Worm (Caenorhabditis elegans) whole organism, mixed stage, embryonic: ENCODE results near the gene mak-1.

ENCODE experiments used
- bed-3 ChIP-seq: fragments of 200-800 bp; sonication (Bioruptor generic); optimal IDR thresholded peaks from 3 replicates; lab custom pipeline; 2018; ENCODE audit warnings: mild to moderate bottlenecking, missing genetic modification characterization, moderate library complexity, missing compliant biosample characterization
- blmp-1 ChIP-seq: fragments of 150-350 bp; optimal IDR thresholded peaks from 2 replicates; lab custom pipeline; 2014; ENCODE audit warnings: missing biosample characterization, missing genetic modification characterization
- ceh-39 ChIP-seq: fragments of 150-350 bp; optimal IDR thresholded peaks from 2 replicates; lab custom pipeline; 2014; ENCODE audit warnings: missing biosample characterization, missing genetic modification characterization
- ceh-43 ChIP-seq: fragments of 200-800 bp; sonication (Bioruptor generic); optimal IDR thresholded peaks from 2 replicates; lab custom pipeline; 2018; ENCODE audit warnings: mild to moderate bottlenecking, missing genetic modification characterization, moderate library complexity, missing compliant biosample characterization
- ceh-83 ChIP-seq: fragments of 200-800 bp; sonication (Bioruptor generic); optimal IDR thresholded peaks from 2 replicates; lab custom pipeline; 2018; ENCODE audit warnings: mild to moderate bottlenecking, missing genetic modification characterization, missing compliant biosample characterization
- ces-1 ChIP-seq: fragments of 150-350 bp; optimal IDR thresholded peaks from 2 replicates; lab custom pipeline; 2014; ENCODE audit warnings: missing biosample characterization, missing genetic modification reagents, missing genetic modification characterization
- cnd-1 ChIP-seq: fragments of 200-800 bp; sonication (Bioruptor generic); optimal IDR thresholded peaks from 2 replicates; lab custom pipeline; 2018; ENCODE audit warnings: mild to moderate bottlenecking, missing genetic modification characterization, missing compliant biosample characterization
- drap-1 ChIP-seq: fragments of 200-800 bp; sonication (Bioruptor generic); optimal IDR thresholded peaks from 3 replicates; lab custom pipeline; 2018; ENCODE audit warnings: mild to moderate bottlenecking, missing genetic modification characterization, missing compliant biosample characterization
- elt-1 ChIP-seq: sonication (generic microtip); optimal IDR thresholded peaks from 2 replicates; lab custom pipeline; 2017; ENCODE audit warnings: missing genetic modification characterization, mild to moderate bottlenecking, missing compliant biosample characterization, antibody characterized with exemption, moderate library complexity, borderline replicate concordance; ENCODE audit not compliant: insufficient read depth
- elt-3 ChIP-seq: fragments of 150-350 bp; optimal IDR thresholded peaks from 2 replicates; lab custom pipeline; 2014; ENCODE audit warnings: missing biosample characterization, missing genetic modification characterization
- flh-1 ChIP-seq: fragments of 200-800 bp; sonication (Bioruptor generic); optimal IDR thresholded peaks from 2 replicates; lab custom pipeline; 2018; ENCODE audit warnings: mild to moderate bottlenecking, missing genetic modification characterization, moderate library complexity, missing compliant biosample characterization
- hlh-1 ChIP-seq: fragments of 150-350 bp; optimal IDR thresholded peaks from 2 replicates; lab custom pipeline; 2014; ENCODE audit warnings: missing biosample characterization, missing genetic modification reagents, missing genetic modification characterization
- lin-13 ChIP-seq: fragments of 150-350 bp; optimal IDR thresholded peaks from 2 replicates; lab custom pipeline; 2014; ENCODE audit warnings: missing biosample characterization, missing genetic modification characterization
- lin-32 ChIP-seq: fragments of 200-800 bp; sonication (Bioruptor generic); optimal IDR thresholded peaks from 2 replicates; lab custom pipeline; 2018; ENCODE audit warnings: mild to moderate bottlenecking, missing genetic modification characterization, missing compliant biosample characterization
- lsy-2 ChIP-seq: fragments of 150-350 bp; optimal IDR thresholded peaks from 2 replicates; lab custom pipeline; 2014; ENCODE audit warnings: missing biosample characterization, missing genetic modification characterization
- mab-5 ChIP-seq: fragments of 150-350 bp; optimal IDR thresholded peaks from 2 replicates; lab custom pipeline; 2014; ENCODE audit warnings: missing biosample characterization, missing genetic modification characterization
- mep-1 ChIP-seq: fragments of 150-350 bp; optimal IDR thresholded peaks from 2 replicates; lab custom pipeline; 2017; ENCODE audit warnings: missing biosample characterization, missing genetic modification reagents, missing genetic modification characterization, inconsistent platforms
- mls-2 ChIP-seq: sonication (generic microtip); optimal IDR thresholded peaks from 2 replicates; lab custom pipeline; 2016; ENCODE audit warnings: mild to moderate bottlenecking, missing genetic modification characterization, moderate library complexity, missing compliant biosample characterization
- nhr-12 ChIP-seq: fragments of 150-350 bp; optimal IDR thresholded peaks from 2 replicates; lab custom pipeline; 2014; ENCODE audit warnings: missing biosample characterization, missing genetic modification characterization
- nhr-237 ChIP-seq: fragments of 150-350 bp; optimal IDR thresholded peaks from 2 replicates; lab custom pipeline; 2014; ENCODE audit warnings: missing biosample characterization, missing genetic modification characterization
- nhr-28 ChIP-seq: fragments of 150-350 bp; optimal IDR thresholded peaks from 2 replicates; lab custom pipeline; 2014; ENCODE audit warnings: missing biosample characterization, missing genetic modification characterization
- nhr-76 ChIP-seq: sonication (generic microtip); optimal IDR thresholded peaks from 2 replicates; lab custom pipeline; 2017; ENCODE audit warnings: missing biosample characterization, missing genetic modification characterization
- pha-4 ChIP-seq: fragments of 150-350 bp; optimal IDR thresholded peaks from 2 replicates; lab custom pipeline; 2018; ENCODE audit warnings: missing biosample characterization, missing genetic modification reagents, missing genetic modification characterization
- sem-2 ChIP-seq: fragments of 200-800 bp; sonication (Bioruptor generic); optimal IDR thresholded peaks from 2 replicates; lab custom pipeline; 2018; ENCODE audit warnings: mild to moderate bottlenecking, missing genetic modification characterization, missing compliant biosample characterization
- snpc-4 ChIP-seq: fragments of 150-350 bp; optimal IDR thresholded peaks from 2 replicates; lab custom pipeline; 2014; ENCODE audit warnings: missing biosample characterization, missing genetic modification characterization
- sptf-1 ChIP-seq: sonication (generic microtip); optimal IDR thresholded peaks from 2 replicates; lab custom pipeline; 2017; ENCODE audit warnings: mild to moderate bottlenecking, missing genetic modification characterization, moderate library complexity, missing compliant biosample characterization
- tbx-8 ChIP-seq: fragments of 200-800 bp; sonication (Bioruptor generic); optimal IDR thresholded peaks from 2 replicates; lab custom pipeline; 2018; ENCODE audit warnings: mild to moderate bottlenecking, missing genetic modification characterization, moderate library complexity, missing compliant biosample characterization
- unc-120 ChIP-seq: sonication (generic microtip); optimal IDR thresholded peaks from 2 replicates; lab custom pipeline; 2017; ENCODE audit warnings: missing genetic modification characterization, missing compliant biosample characterization; ENCODE audit not compliant: poor library complexity, severe bottlenecking
- unc-39 ChIP-seq: fragments of 150-350 bp; optimal IDR thresholded peaks from 2 replicates; lab custom pipeline; 2014; ENCODE audit warnings: missing biosample characterization, missing genetic modification characterization
- unc-62 ChIP-seq: fragments of 150-350 bp; optimal IDR thresholded peaks from 2 replicates; lab custom pipeline; 2014; ENCODE audit warnings: missing biosample characterization, missing genetic modification reagents, missing genetic modification characterization
- zip-8 ChIP-seq: fragments of 150-350 bp; optimal IDR thresholded peaks from 2 replicates; lab custom pipeline; 2014; ENCODE audit warnings: missing biosample characterization, missing genetic modification characterization
- ztf-11 ChIP-seq: fragments of 150-350 bp; optimal IDR thresholded peaks from 2 replicates; lab custom pipeline; 2014; ENCODE audit warnings: missing biosample characterization, missing genetic modification characterization

mak-1 gene

DNA sequence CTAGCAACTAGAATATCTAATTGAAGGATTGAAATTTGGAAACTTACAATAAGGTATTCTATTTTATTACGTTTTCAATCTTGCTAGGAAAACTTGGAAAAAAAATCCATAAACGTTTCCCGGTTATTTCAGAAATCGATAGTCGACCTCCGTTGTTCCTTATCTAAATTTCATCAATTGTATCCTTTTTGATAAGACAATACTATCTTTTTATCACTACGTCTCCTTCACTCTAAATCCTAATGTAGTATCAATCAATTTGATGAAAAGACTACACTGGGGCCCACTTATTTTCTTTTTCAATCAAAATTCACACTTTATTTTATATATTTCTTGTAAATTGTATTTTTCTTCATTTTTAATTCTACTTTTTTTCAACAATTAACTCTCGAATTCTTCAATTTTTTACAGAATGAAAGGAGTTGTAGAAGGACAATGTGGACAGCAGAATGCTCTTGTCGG lies 39.4 kb upstream of the mak-1 start, which contains the start of gene prx-5:
Gene prx-5, plus strand, starts transcription at position 412 of the 462 bp plus-strand sequence.
- TF ChIP-seq zip-8 (tag; lab: Kevin White, UChicago): no peak
- TF ChIP-seq nhr-76 (tag; lab: Kevin White, UChicago): no peak
- TF ChIP-seq unc-39 (tag; lab: Kevin White, UChicago): no peak
- no peak for TF ChIP-seq lin-13 (tag; lab: Kevin White, UChicago)
- TF ChIP-seq unc-62 (GFP tag; lab: Kevin White, UChicago): no peak
- no peak for TF ChIP-seq mep-1
- TF ChIP-seq drap-1 (GFP tag; lab: Kevin White, UChicago): no peak
- TF ChIP-seq ces-1 (GFP tag; lab: Kevin White, UChicago): no peak
- TF ChIP-seq tbx-8: no peak
- TF ChIP-seq cnd-1 (tag; lab: Kevin White, UChicago): no peak
- TF ChIP-seq ceh-43 (GFP tag; lab: Kevin White, UChicago): no peak
- TF ChIP-seq unc-120: no peak
- TF ChIP-seq lsy-2 (tag; lab: Kevin White, UChicago): no peak
- TF ChIP-seq ceh-39 (tag; lab: Kevin White, UChicago): no peak
- no peak for TF ChIP-seq sem-2 (GFP tag; lab: Kevin White, UChicago)
- no peak for TF ChIP-seq flh-1
- no peak for TF ChIP-seq pha-4
- TF ChIP-seq, all 35 proteins: peak for 0

DNA sequence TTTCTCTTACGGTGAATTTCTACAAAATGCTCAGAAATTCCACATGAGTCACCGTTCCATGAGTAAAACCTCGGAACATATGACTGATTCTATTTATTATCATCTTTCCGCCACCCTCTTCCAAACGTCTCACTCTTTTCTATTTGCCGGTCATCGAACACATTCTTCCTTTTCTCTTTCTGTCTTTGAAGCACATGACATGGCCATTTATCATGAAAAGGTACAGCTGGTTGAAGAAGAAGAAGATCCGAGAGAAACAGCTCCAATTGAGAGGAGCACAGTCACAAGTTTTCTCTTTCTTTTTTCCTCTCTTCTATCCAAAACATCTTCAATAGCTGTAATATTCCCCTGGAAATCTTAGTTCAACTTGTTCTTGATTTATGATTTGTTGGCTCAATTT lies 36.8 kb upstream of the mak-1 start, which contains the start of gene cup-16:
Gene cup-16, plus strand, starts transcription at position 132 of the 400 bp plus-strand sequence.
- peak; percentile 20 for TF ChIP-seq unc-62 (GFP tag; lab: Kevin White, UChicago)
- no peak for TF ChIP-seq ceh-83 (GFP tag; lab: Kevin White, UChicago)
- no peak for TF ChIP-seq lsy-2 (tag; lab: Kevin White, UChicago)
- TF ChIP-seq snpc-4 (tag; lab: Kevin White, UChicago): no peak
- no peak for TF ChIP-seq unc-39 (tag; lab: Kevin White, UChicago)
- peak; percentile 3 for TF ChIP-seq unc-120
- TF ChIP-seq mep-1: no peak
- TF ChIP-seq mab-5 (tag; lab: Kevin White, UChicago): no peak
- TF ChIP-seq blmp-1 (tag; lab: Kevin White, UChicago): no peak
- no peak for TF ChIP-seq ceh-43 (GFP tag; lab: Kevin White, UChicago)
- peak; percentile 35 for TF ChIP-seq hlh-1 (tag; lab: Kevin White, UChicago)
- TF ChIP-seq cnd-1 (tag; lab: Kevin White, UChicago): no peak
- TF ChIP-seq nhr-12 (tag; lab: Kevin White, UChicago): no peak
- no peak for TF ChIP-seq ceh-39 (tag; lab: Kevin White, UChicago)
- TF ChIP-seq ces-1 (GFP tag; lab: Kevin White, UChicago): no peak
- TF ChIP-seq ztf-11: no peak
- TF ChIP-seq drap-1 (GFP tag; lab: Kevin White, UChicago): no peak
- no peak for TF ChIP-seq nhr-237
- no peak for TF ChIP-seq nhr-28 (tag; lab: Kevin White, UChicago)
- no peak for TF ChIP-seq bed-3 (GFP tag; lab: Kevin White, UChicago)
- TF ChIP-seq sptf-1 (tag; lab: Kevin White, UChicago): no peak
- TF ChIP-seq lin-32 (GFP tag; lab: Kevin White, UChicago): no peak
- no peak for TF ChIP-seq elt-3 (tag; lab: Kevin White, UChicago)
- no peak for TF ChIP-seq nhr-76 (tag; lab: Kevin White, UChicago)
- no peak for TF ChIP-seq elt-1 (tag; lab: Kevin White, UChicago)
- TF ChIP-seq sem-2 (GFP tag; lab: Kevin White, UChicago): no peak

DNA sequence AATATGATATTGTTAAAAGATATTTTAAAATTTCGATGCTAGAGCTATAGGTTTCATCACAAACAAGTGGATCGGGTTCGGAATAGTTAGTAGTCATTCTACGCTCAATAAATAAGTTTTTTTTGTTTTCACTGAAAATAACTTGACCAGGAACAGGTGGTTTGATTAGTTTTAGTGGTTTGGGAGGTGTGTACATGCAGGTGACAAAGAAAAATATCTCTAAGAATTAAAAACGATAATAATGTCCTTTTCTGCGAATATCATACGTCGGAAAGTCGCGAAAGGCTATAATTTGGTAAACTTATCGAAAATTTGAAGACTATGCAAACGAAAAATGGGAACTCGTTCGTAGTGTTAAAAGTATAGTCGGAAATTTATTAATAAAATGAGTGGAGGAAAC lies 33.6 kb upstream of the mak-1 start, which contains the start of gene srg-15:
Gene srg-15, minus strand, starts transcription at position 101 of the 400 bp plus-strand sequence.
- TF ChIP-seq hlh-1 (tag; lab: Kevin White, UChicago) (no peak), blmp-1 (tag; lab: Kevin White, UChicago) (no peak), mls-2 (tag; lab: Kevin White, UChicago) (no peak), zip-8 (tag; lab: Kevin White, UChicago) (no peak), lin-13 (tag; lab: Kevin White, UChicago) (no peak), lin-32 (GFP tag; lab: Kevin White, UChicago) (no peak), unc-39 (tag; lab: Kevin White, UChicago) (no peak), mep-1 (no peak)

DNA sequence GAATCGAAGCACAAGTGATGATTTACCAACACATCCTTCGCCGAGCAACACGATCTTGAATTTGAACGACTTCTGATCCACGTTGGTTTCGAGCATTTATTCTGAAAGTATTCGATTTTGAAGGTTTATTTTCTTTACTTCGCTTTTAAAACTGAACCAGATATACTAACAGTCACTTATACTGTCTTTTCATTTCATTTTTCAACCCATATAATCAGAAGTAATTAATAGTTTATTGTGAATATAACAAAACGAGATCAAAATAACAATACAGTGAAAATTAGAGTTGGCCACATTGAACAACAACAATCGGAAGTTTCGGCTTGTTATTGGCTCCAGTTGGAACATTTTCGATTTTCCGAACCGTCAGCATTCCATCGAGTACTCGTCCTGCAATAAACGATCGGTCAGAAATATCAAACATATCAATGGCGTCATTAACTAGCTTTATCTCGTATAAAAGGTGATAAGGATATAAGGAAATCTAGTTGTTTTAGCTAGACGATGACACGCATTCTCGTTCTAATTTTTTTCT lies 28.9 kb upstream of the mak-1 start, which contains the start of the genes rab-21 and T01B7.13:
Gene rab-21, minus strand, starts transcription at position 101 of the 535 bp plus-strand sequence.
Gene T01B7.13, plus strand, starts transcription at position 485 of the 535 bp plus-strand sequence.
- TF ChIP-seq pha-4 (no peak), mls-2 (tag; lab: Kevin White, UChicago) (no peak), unc-120 (no peak)
